Fruit fly (Drosophila melanogaster) whole organism, embryonic: ENCODE data around the gene CG16753.

Experiments used
- Ada2b ChIP-seq: fragments of 200-800 bp; sonication (Bioruptor generic); IDR thresholded peaks from 2 replicates; pipeline ENCODE4 v1.3.6; 2022; ENCODE audit warnings: missing biosample characterization, missing genetic modification characterization
- Atf3 ChIP-seq: fragments of 200-800 bp; sonication (Bioruptor generic); optimal IDR thresholded peaks from 3 replicates; lab custom pipeline; 2016; ENCODE audit warnings: missing biosample characterization, missing genetic modification characterization
- B-H2 ChIP-seq: fragments of 200-800 bp; sonication (Bioruptor generic); optimal IDR thresholded peaks from 2 replicates; lab custom pipeline; 2018; ENCODE audit warnings: missing biosample characterization, mild to moderate bottlenecking, missing genetic modification characterization
- Blimp-1 ChIP-seq: fragments of 200-800 bp; sonication (Bioruptor generic); optimal IDR thresholded peaks from 3 replicates; lab custom pipeline; 2018; ENCODE audit warnings: missing biosample characterization, missing genetic modification characterization, mild to moderate bottlenecking, moderate library complexity, missing genetic modification reagents
- CG12744 ChIP-seq: fragments of 200-800 bp; sonication (Bioruptor generic); optimal IDR thresholded peaks from 2 replicates; lab custom pipeline; 2016; ENCODE audit warnings: missing biosample characterization, missing genetic modification characterization
- CG12942 ChIP-seq: fragments of 200-800 bp; sonication (Bioruptor generic); optimal IDR thresholded peaks from 3 replicates; lab custom pipeline; 2016; ENCODE audit warnings: missing biosample characterization, missing genetic modification characterization
- CG16779 ChIP-seq: fragments of 200-800 bp; sonication (Bioruptor generic); IDR thresholded peaks from 2 replicates; pipeline ENCODE4 v1.3.6; 2022; ENCODE audit warnings: missing biosample characterization, missing genetic modification characterization
- CG16813 ChIP-seq: fragments of 200-800 bp; sonication (Bioruptor generic); IDR thresholded peaks from 3 replicates; pipeline ENCODE4 v1.3.6; 2022; ENCODE audit warnings: missing biosample characterization, missing genetic modification characterization; ENCODE audit not compliant: partially characterized antibody
- CG2120 ChIP-seq: fragments of 200-800 bp; sonication (Bioruptor generic); optimal IDR thresholded peaks from 3 replicates; lab custom pipeline; 2016; ENCODE audit warnings: missing biosample characterization, missing genetic modification characterization
- CG2202 ChIP-seq: fragments of 200-800 bp; sonication (Bioruptor generic); optimal IDR thresholded peaks from 2 replicates; lab custom pipeline; 2018; ENCODE audit warnings: missing biosample characterization, mild to moderate bottlenecking, missing genetic modification characterization
- CG32772 ChIP-seq: fragments of 200-800 bp; sonication (Bioruptor generic); IDR thresholded peaks from 2 replicates; pipeline ENCODE4 v1.3.6; 2022; ENCODE audit warnings: missing biosample characterization, missing genetic modification characterization
- CG34224 ChIP-seq: fragments of 200-800 bp; sonication (Bioruptor generic); IDR thresholded peaks from 3 replicates; pipeline ENCODE4 v1.3.6; 2022; ENCODE audit warnings: missing biosample characterization, missing genetic modification characterization; ENCODE audit not compliant: partially characterized antibody
- CG34422 ChIP-seq: fragments of 200-800 bp; sonication (Bioruptor generic); IDR thresholded peaks from 3 replicates; pipeline ENCODE4 v1.3.6; 2022; ENCODE audit warnings: missing biosample characterization, missing genetic modification characterization
- CG3847 ChIP-seq: fragments of 200-800 bp; sonication (Bioruptor generic); IDR thresholded peaks from 2 replicates; pipeline ENCODE4 v1.3.6; 2022; ENCODE audit warnings: missing biosample characterization, missing genetic modification characterization
- CG6791 ChIP-seq: fragments of 200-800 bp; sonication (Bioruptor generic); IDR thresholded peaks from 3 replicates; pipeline ENCODE4 v1.3.6; 2022; ENCODE audit warnings: missing biosample characterization, missing genetic modification characterization; ENCODE audit not compliant: partially characterized antibody
- CG7963 ChIP-seq: fragments of 200-800 bp; sonication (Bioruptor generic); IDR thresholded peaks from 3 replicates; pipeline ENCODE4 v1.3.6; 2022; ENCODE audit warnings: missing biosample characterization, missing genetic modification characterization; ENCODE audit not compliant: partially characterized antibody
- CG8388 ChIP-seq: fragments of 200-800 bp; sonication (Bioruptor generic); optimal IDR thresholded peaks from 2 replicates; lab custom pipeline; 2019; ENCODE audit warnings: missing biosample characterization, mild to moderate bottlenecking, missing genetic modification characterization, moderate library complexity
- CG9727 ChIP-seq: fragments of 200-800 bp; sonication (Bioruptor generic); optimal IDR thresholded peaks from 3 replicates; lab custom pipeline; 2017; ENCODE audit warnings: missing biosample characterization, mild to moderate bottlenecking, missing genetic modification characterization
- CoRest ChIP-seq: fragments of 200-800 bp; sonication (Bioruptor generic); optimal IDR thresholded peaks from 3 replicates; lab custom pipeline; 2018; ENCODE audit warnings: missing biosample characterization, mild to moderate bottlenecking, missing genetic modification characterization, moderate library complexity
- Deaf1 ChIP-seq: fragments of 200-800 bp; optimal IDR thresholded peaks from 3 replicates; lab custom pipeline; 2019; ENCODE audit warnings: missing biosample characterization, mild to moderate bottlenecking, missing genetic modification characterization, moderate library complexity
- Dip3 ChIP-seq: fragments of 200-800 bp; sonication (Bioruptor generic); optimal IDR thresholded peaks from 3 replicates; lab custom pipeline; 2016; ENCODE audit warnings: missing biosample characterization, missing genetic modification characterization
- HLH4C ChIP-seq: fragments of 200-800 bp; sonication (Bioruptor generic); IDR thresholded peaks from 3 replicates; pipeline ENCODE4 v1.3.6; 2022; ENCODE audit warnings: missing biosample characterization, missing genetic modification characterization; ENCODE audit not compliant: partially characterized antibody
- Jarid2 ChIP-seq: fragments of 200-800 bp; sonication (Bioruptor generic); optimal IDR thresholded peaks from 3 replicates; lab custom pipeline; 2017; ENCODE audit warnings: mild to moderate bottlenecking, missing biosample characterization, missing genetic modification reagents, missing genetic modification characterization
- Max ChIP-seq: fragments of 200-800 bp; sonication (Bioruptor generic); optimal IDR thresholded peaks from 2 replicates; lab custom pipeline; 2016; ENCODE audit warnings: missing biosample characterization, mild to moderate bottlenecking, missing genetic modification characterization
- Myb ChIP-seq: fragments of 200-800 bp; sonication (Bioruptor generic); optimal IDR thresholded peaks from 2 replicates; lab custom pipeline; 2016; ENCODE audit warnings: missing biosample characterization, missing genetic modification characterization
- TFAM ChIP-seq: fragments of 200-800 bp; sonication (Bioruptor generic); optimal IDR thresholded peaks from 2 replicates; lab custom pipeline; 2017; ENCODE audit warnings: missing biosample characterization, missing genetic modification characterization, inconsistent platforms
- Trl ChIP-seq, 3 experiments: fragments of >200 bp in 2 of 3; fragments of 200-800 bp in 1 of 3; sonication (Bioruptor generic) in 1 of 3; optimal IDR thresholded peaks; 2 replicates in 1 of 3; 3 replicates in 2 of 3; lab custom pipeline; 2016 to 2017; ENCODE audit warnings: missing biosample characterization in 1 of 3, missing genetic modification characterization in 1 of 3
- Xbp1 ChIP-seq: fragments of 200-800 bp; sonication (Bioruptor generic); optimal IDR thresholded peaks from 3 replicates; lab custom pipeline; 2016; ENCODE audit warnings: missing biosample characterization, mild to moderate bottlenecking, missing genetic modification characterization
- ac ChIP-seq: fragments of 200-800 bp; sonication (Bioruptor generic); optimal IDR thresholded peaks from 3 replicates; lab custom pipeline; 2017; ENCODE audit warnings: missing biosample characterization, mild to moderate bottlenecking, missing genetic modification characterization
- ato ChIP-seq: fragments of 200-800 bp; sonication (Bioruptor generic); IDR thresholded peaks from 2 replicates; pipeline ENCODE4 v1.3.6; 2022; ENCODE audit warnings: missing biosample characterization, missing genetic modification characterization; ENCODE audit not compliant: partially characterized antibody
- cg ChIP-seq: fragments of 200-800 bp; sonication (Bioruptor generic); optimal IDR thresholded peaks from 3 replicates; lab custom pipeline; 2019; ENCODE audit warnings: missing biosample characterization, mild to moderate bottlenecking, missing genetic modification characterization, moderate library complexity
- chif ChIP-seq, 2 experiments: fragments of 200-800 bp; sonication (Bioruptor generic); optimal IDR thresholded peaks; 3 replicates each; lab custom pipeline; 2016; ENCODE audit warnings: missing biosample characterization in 2 of 2, missing genetic modification characterization in 2 of 2
- chm ChIP-seq: fragments of 200-800 bp; sonication (Bioruptor generic); IDR thresholded peaks from 2 replicates; pipeline ENCODE4 v1.3.6; 2022; ENCODE audit warnings: missing biosample characterization, missing genetic modification characterization
- eve ChIP-seq, 2 experiments: fragments of >200 bp; optimal IDR thresholded peaks; 2 replicates each; lab custom pipeline; 2017; ENCODE audit warnings: missing biosample characterization in 2 of 2, missing genetic modification characterization in 2 of 2
- eyg ChIP-seq: fragments of 200-800 bp; sonication (Bioruptor generic); optimal IDR thresholded peaks from 3 replicates; lab custom pipeline; 2016; ENCODE audit warnings: missing biosample characterization, missing genetic modification characterization
- fru ChIP-seq: fragments of >200 bp; optimal IDR thresholded peaks from 2 replicates; lab custom pipeline; 2017
- gro ChIP-seq: fragments of 200-800 bp; sonication (Bioruptor generic); optimal IDR thresholded peaks from 2 replicates; lab custom pipeline; 2016; ENCODE audit warnings: missing biosample characterization, missing genetic modification characterization
- jumu ChIP-seq: fragments of 200-800 bp; sonication (Bioruptor generic); optimal IDR thresholded peaks from 3 replicates; lab custom pipeline; 2016; ENCODE audit warnings: missing biosample characterization, missing genetic modification characterization
- lmd ChIP-seq: fragments of 200-800 bp; sonication (Bioruptor generic); IDR thresholded peaks from 2 replicates; pipeline ENCODE4 v1.3.6; 2022; ENCODE audit warnings: missing biosample characterization, missing genetic modification characterization
- lola ChIP-seq, 3 experiments: fragments of >200 bp in 2 of 3; fragments of 200-800 bp in 1 of 3; sonication (Bioruptor generic) in 1 of 3; optimal IDR thresholded peaks; 2 replicates each; lab custom pipeline; 2017 to 2019; ENCODE audit warnings: missing biosample characterization in 3 of 3, missing genetic modification characterization in 3 of 3, mild to moderate bottlenecking in 1 of 3, moderate library complexity in 1 of 3
- nmo ChIP-seq: fragments of 200-800 bp; sonication (Bioruptor generic); optimal IDR thresholded peaks from 2 replicates; lab custom pipeline; 2018; ENCODE audit warnings: missing biosample characterization, mild to moderate bottlenecking, missing genetic modification characterization, moderate library complexity
- onecut ChIP-seq: fragments of 200-800 bp; sonication (Bioruptor generic); IDR thresholded peaks from 2 replicates; pipeline ENCODE4 v1.3.6; 2022; ENCODE audit warnings: missing biosample characterization, missing genetic modification characterization
- seq ChIP-seq: fragments of 200-800 bp; sonication (Bioruptor generic); IDR thresholded peaks from 2 replicates; pipeline ENCODE4 v1.3.6; 2022; ENCODE audit warnings: missing biosample characterization, missing genetic modification characterization
- shn ChIP-seq: fragments of 200-800 bp; sonication (Bioruptor generic); optimal IDR thresholded peaks from 3 replicates; lab custom pipeline; 2016; ENCODE audit warnings: missing biosample characterization, missing genetic modification characterization
- sisA ChIP-seq: fragments of 200-800 bp; sonication (Bioruptor generic); IDR thresholded peaks from 2 replicates; pipeline ENCODE4 v1.3.6; 2022; ENCODE audit warnings: missing biosample characterization, missing genetic modification characterization
- tap ChIP-seq: fragments of 200-800 bp; optimal IDR thresholded peaks from 3 replicates; lab custom pipeline; 2019; ENCODE audit warnings: missing biosample characterization, mild to moderate bottlenecking, missing genetic modification characterization, moderate library complexity
- tgo ChIP-seq: fragments of 200-800 bp; sonication (Bioruptor generic); IDR thresholded peaks from 3 replicates; pipeline ENCODE4 v1.3.6; 2022; ENCODE audit warnings: missing biosample characterization, missing genetic modification characterization
- zen2 ChIP-seq: fragments of 200-800 bp; sonication (Bioruptor generic); IDR thresholded peaks from 3 replicates; pipeline ENCODE4 v1.3.6; 2022; ENCODE audit warnings: missing biosample characterization, missing genetic modification characterization; ENCODE audit not compliant: partially characterized antibody

The CG16753 gene

dm6 chr3L:3052110-3052871 lies 2.6 kb upstream of the CG16753 start, which contains the start of gene CG1271 (continued):
- TF ChIP-seq B-H2 (GFP tag; lab: Kevin White, UChicago) (peak; percentile 62), TFAM (GFP tag; lab: Kevin White, UChicago) (no peak), tap (tag; lab: Kevin White, UChicago) (peak; percentile 60), eyg (peak; percentile 25), Myb (peak; percentile 58), ac (no peak), CoRest (tag; lab: Kevin White, UChicago) (peak; percentile 74), CG7963 (GFP tag; lab: Robert Waterston, UW) (no peak), chif (GFP tag; optimal IDR thresholded peaks at IDR 0.05; lab: Kevin White, UChicago) (peak; percentile 37 to 45), CG2120 (GFP tag; lab: Kevin White, UChicago) (peak; percentile 83), lola (GFP tag; optimal IDR thresholded peaks at IDR 0.05; lab: Kevin White, UChicago) (peak in 1 of 3 experiments; percentile 37), CG16813 (GFP tag; lab: Robert Waterston, UW) (peak; percentile 44; the same call in 2 of the 3 replicates), Blimp-1 (peak; percentile 46), sisA (GFP tag; lab: Robert Waterston, UW) (peak; percentile 55), CG12942 (GFP tag; lab: Kevin White, UChicago) (peak; percentile 36), CG12744 (GFP tag; lab: Kevin White, UChicago) (peak; percentile 24), Trl (optimal IDR thresholded peaks at IDR 0.05; lab: Kevin White, UChicago) (no peak), Trl (GFP tag; optimal IDR thresholded peaks at IDR 0.05; lab: Kevin White, UChicago) (peak; percentile 73), Atf3 (peak; percentile 12), CG9727 (GFP tag; lab: Kevin White, UChicago) (peak; percentile 34), Dip3 (GFP tag; lab: Kevin White, UChicago) (peak; percentile 67), gro (GFP tag; lab: Kevin White, UChicago) (peak; percentile 90), CG34224 (GFP tag; lab: Robert Waterston, UW) (no peak), shn (GFP tag; lab: Kevin White, UChicago) (peak; percentile 65), CG16779 (GFP tag; lab: Robert Waterston, UW) (no peak), lmd (peak; percentile 68), Xbp1 (GFP tag; lab: Kevin White, UChicago) (peak; percentile 62), CG2202 (tag; lab: Kevin White, UChicago) (no peak), onecut (GFP tag; lab: Robert Waterston, UW) (0 out of 2 replicates have a peak, but pooled peaks have one; percentile 21), CG6791 (GFP tag; lab: Robert Waterston, UW) (no peak), Jarid2 (no peak), tgo (GFP tag; lab: Robert Waterston, UW) (peak; percentile 59; the same call in 2 of the 3 replicates), cg (no peak), CG32772 (GFP tag; lab: Robert Waterston, UW) (no peak), seq (GFP tag; lab: Robert Waterston, UW) (no peak), HLH4C (GFP tag; lab: Robert Waterston, UW) (no peak), zen2 (GFP tag; lab: Robert Waterston, UW) (no peak), fru (lab: Kevin White, UChicago) (no peak), ato (GFP tag; lab: Robert Waterston, UW) (no peak), Ada2b (GFP tag; lab: Robert Waterston, UW) (0 out of 2 replicates have a peak, but pooled peaks have one; percentile 25), eve (GFP tag; optimal IDR thresholded peaks at IDR 0.05; lab: Kevin White, UChicago) (no peak), CG8388 (GFP tag; lab: Kevin White, UChicago) (no peak), CG34422 (0 out of 3 replicates have a peak, but pooled peaks have one; percentile 55), Deaf1 (tag; lab: Kevin White, UChicago) (peak; percentile 55), CG3847 (GFP tag; lab: Robert Waterston, UW) (peak; percentile 80), Max (GFP tag; lab: Kevin White, UChicago) (peak; percentile 72), nmo (GFP tag; lab: Kevin White, UChicago) (peak; percentile 74), chm (no peak), jumu (GFP tag; lab: Kevin White, UChicago) (peak; percentile 74)
